Worm (Caenorhabditis elegans): Measurements from ENCODE around the gene idpp-13.

DNA sequence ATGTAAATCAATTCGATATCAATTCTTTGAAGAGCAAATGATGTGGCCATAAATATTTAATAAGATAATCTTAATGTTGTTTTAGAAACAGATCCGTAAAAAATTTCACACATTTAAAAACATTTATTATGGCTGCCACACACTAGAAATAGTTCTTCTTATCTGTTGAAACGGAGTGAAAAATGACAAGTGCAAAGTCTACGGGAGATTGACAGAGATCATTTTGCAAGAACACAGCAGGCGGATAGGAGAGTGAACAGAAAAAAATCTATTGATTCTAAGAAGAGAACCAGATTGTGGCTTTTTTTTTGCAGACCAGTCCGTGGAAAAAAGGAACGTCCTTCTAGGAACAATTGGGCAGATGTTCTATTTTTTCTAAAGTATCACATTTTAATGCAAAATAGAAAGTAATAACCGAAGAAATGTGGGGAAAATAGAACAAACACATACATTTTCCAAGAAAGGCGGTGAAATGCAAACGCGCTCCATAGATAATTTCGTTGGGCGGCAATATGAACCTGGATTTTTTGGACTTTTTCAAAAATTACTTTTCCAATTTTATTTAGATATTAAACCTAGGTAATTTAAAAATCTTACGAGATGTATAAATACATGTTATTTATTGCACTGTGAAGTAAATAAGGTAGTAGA is 15.1 kb downstream of the idpp-13 start:
- no peak for TF ChIP-seq nhr-28 (tag; optimal IDR thresholded peaks at IDR 0.05)
- no peak for TF ChIP-seq nhr-76 (tag; optimal IDR thresholded peaks at IDR 0.05)
- TF ChIP-seq snpc-4 (tag; optimal IDR thresholded peaks at IDR 0.05): no peak
